Fruit fly (Drosophila melanogaster): ENCODE results near the gene CG31777.

CG31777 gene

DNA sequence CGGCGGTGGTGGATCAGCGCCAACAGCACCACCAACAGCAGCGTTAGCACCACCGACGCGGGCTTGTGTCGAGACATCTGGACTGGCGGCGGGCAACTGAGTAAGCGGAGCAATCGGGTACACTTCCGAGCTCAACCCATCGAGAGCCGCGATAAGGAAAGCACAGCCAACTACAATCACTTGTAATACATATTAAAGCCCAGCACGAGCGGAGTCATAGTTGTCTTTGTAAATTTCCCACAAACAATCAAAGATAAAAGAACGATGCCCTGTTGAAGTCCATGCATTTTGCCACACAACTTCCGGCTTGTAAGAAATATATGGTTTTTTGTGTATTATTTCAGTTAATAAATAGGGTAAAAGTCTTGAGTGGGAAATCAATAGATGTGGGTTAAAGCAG is at the start of gene CG31777:
Gene CG31777 (minus strand): TSS at position 101 of the 400 bp plus-strand sequence.
- no peak for TF ChIP-seq pan (optimal IDR thresholded peaks at IDR 0.05)
- TF ChIP-seq CG8478 (optimal IDR thresholded peaks at IDR 0.05) = no peak
- no peak for TF ChIP-seq psq (optimal IDR thresholded peaks at IDR 0.05)
- no peak for TF ChIP-seq usp (GFP tag; optimal IDR thresholded peaks at IDR 0.05)
- TF ChIP-seq EcR (GFP tag; optimal IDR thresholded peaks at IDR 0.05) = no peak
- no peak for TF ChIP-seq Dll (optimal IDR thresholded peaks at IDR 0.05)

DNA sequence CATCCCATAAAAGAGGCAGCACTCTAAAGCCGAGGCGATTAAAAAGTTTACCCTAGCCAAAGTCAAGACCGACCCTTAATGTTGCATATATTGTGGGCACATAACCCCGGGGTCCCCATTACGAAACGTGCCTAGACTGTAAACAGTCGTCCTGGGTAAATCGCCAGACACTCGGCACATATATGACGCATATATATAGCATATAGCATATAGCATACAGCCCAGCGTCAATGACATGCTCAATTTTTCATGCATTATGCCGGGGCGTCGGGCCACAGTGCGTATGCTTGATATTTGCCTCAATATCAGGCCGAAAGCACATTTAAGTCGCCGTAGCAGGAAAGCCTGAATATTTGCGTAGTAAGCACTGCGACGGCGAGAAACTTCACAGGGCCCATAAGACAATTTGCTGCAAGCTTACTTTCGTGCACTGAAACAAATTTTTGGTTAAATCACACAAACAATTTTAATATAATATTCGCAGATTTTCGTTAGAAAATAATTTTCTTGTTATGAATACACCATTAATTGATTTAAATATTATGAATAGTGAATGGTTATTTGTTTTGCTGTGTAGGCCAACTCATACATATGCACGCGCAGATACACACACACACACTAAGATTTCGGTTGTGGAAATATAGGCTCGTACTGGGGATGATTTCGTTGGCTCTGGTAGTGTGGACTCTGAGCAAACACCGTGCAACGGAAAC is 48.1 kb upstream of the CG31777 start:
- no peak for TF ChIP-seq usp (GFP tag; optimal IDR thresholded peaks at IDR 0.05)
- TF ChIP-seq CG8478 (optimal IDR thresholded peaks at IDR 0.05) = no peak
- no peak for TF ChIP-seq Dll (optimal IDR thresholded peaks at IDR 0.05)

- TF ChIP-seq pan (optimal IDR thresholded peaks at IDR 0.05) (no peak), usp (GFP tag; optimal IDR thresholded peaks at IDR 0.05) (no peak), EcR (GFP tag; optimal IDR thresholded peaks at IDR 0.05) (no peak), Dll (optimal IDR thresholded peaks at IDR 0.05) (no peak), CG8478 (optimal IDR thresholded peaks at IDR 0.05) (no peak), psq (optimal IDR thresholded peaks at IDR 0.05) (no peak)
Measured at dm6 chr2L:3748691-3749090, 41.8 kb upstream of the CG31777 start.

- no peak for TF ChIP-seq usp (GFP tag; optimal IDR thresholded peaks at IDR 0.05)
- no peak for TF ChIP-seq Dll (optimal IDR thresholded peaks at IDR 0.05)
- TF ChIP-seq EcR (GFP tag; optimal IDR thresholded peaks at IDR 0.05) = no peak
- no peak for TF ChIP-seq pan (optimal IDR thresholded peaks at IDR 0.05)
- TF ChIP-seq CG8478 (optimal IDR thresholded peaks at IDR 0.05) = no peak
- no peak for TF ChIP-seq psq (optimal IDR thresholded peaks at IDR 0.05)
Measured at dm6 chr2L:3740443-3740842, 33.6 kb upstream of the CG31777 start.

- TF ChIP-seq Dll (optimal IDR thresholded peaks at IDR 0.05) (no peak), usp (GFP tag; optimal IDR thresholded peaks at IDR 0.05) (no peak)
Measured at dm6 chr2L:3737682-3738081, 30.8 kb upstream of the CG31777 start.

dm6 chr2L:3737003-3737662 is 30.3 kb upstream of the CG31777 start:
- TF ChIP-seq psq (optimal IDR thresholded peaks at IDR 0.05) (no peak), EcR (GFP tag; optimal IDR thresholded peaks at IDR 0.05) (no peak), CG8478 (optimal IDR thresholded peaks at IDR 0.05) (no peak), pan (optimal IDR thresholded peaks at IDR 0.05) (no peak), Dll (optimal IDR thresholded peaks at IDR 0.05) (no peak), usp (GFP tag; optimal IDR thresholded peaks at IDR 0.05) (no peak)

DNA sequence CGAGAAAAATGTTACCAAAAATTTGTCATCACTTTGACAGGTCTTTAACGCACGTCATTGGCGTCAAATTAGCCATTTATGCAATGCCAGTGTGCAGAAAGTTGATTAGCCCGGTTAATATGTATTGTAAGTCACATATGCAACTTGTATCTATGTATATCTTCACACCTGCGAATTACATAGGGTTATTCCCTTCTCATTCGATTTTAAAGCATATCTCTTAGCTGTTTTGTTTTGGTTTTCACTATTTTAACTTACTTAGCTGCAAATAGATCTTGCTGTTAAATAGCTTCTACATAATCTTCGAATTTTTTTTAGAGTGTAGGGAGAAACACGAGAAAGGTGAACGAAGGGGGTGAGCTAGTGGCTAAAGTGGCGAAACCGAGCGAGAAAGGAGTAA is 24.2 kb upstream of the CG31777 start:
- TF ChIP-seq Dll (optimal IDR thresholded peaks at IDR 0.05) = no peak
- no peak for TF ChIP-seq psq (optimal IDR thresholded peaks at IDR 0.05)
- no peak for TF ChIP-seq usp (GFP tag; optimal IDR thresholded peaks at IDR 0.05)
- TF ChIP-seq CG8478 (optimal IDR thresholded peaks at IDR 0.05) = no peak
- TF ChIP-seq pan (optimal IDR thresholded peaks at IDR 0.05) = no peak
- no peak for TF ChIP-seq EcR (GFP tag; optimal IDR thresholded peaks at IDR 0.05)

DNA sequence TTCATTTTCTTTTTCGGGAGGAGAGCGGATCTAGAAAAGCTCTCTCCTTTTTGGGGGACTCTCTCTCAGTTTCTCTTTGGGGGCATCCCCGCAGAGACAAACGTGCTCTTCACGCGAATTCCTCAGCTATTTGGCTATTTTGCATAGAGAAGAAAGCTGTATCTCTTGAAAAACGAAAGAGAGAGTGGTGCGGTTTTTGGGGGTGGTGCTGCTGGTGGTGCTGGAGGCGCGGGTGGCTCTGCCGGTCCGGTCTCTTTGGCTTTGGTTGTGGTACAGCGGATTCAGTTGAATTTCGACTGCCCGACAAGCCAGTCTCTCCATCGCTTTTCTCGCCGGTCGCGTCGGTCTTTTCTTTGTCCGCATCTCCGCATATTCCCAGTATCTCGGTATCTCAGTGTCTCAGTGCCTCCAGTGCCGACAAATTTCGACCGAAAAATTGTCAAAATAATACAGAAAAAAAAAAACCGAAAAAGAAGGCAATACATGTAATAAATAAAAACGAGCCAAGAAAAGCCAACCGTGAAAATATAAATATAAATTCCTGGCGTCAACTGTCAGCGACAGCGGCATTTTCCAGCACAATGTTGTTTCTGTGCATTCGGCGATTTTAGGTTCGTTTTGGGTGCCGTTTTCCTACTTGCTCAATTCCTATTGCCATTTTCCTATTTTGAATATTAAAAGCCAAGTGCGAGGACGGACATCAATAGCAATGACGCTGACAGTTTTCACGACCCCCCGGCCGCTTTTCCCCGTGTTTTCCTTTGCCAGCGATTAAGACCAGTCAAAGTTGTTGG is 23.5 kb upstream of the CG31777 start, which contains the start of gene CG10019:
Gene CG10019 (plus strand): TSS at position 285 of the 794 bp plus-strand sequence.
- TF ChIP-seq Dll (optimal IDR thresholded peaks at IDR 0.05) = peak; percentile 70
- no peak for TF ChIP-seq psq (optimal IDR thresholded peaks at IDR 0.05)

DNA sequence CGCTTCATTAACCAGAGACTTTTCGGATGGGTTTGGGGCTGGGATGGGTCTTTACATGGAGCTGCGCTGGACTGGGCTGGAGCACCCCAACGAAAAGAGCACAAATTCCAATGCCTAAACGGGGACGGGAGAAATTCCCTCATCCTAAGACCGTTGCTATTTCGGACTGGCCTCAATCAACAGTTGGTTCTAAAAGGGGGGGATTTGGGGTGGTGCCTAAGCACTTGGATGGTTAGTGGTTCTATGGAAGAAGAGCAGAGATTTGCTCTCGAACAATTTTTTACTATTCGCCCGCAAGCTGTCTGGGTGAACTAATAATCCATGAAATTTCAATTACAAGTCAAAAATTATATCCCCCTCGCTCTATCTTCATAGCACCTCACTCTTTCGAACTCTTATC is 22.8 kb upstream of the CG31777 start:
- TF ChIP-seq usp (GFP tag; optimal IDR thresholded peaks at IDR 0.05) (no peak), psq (optimal IDR thresholded peaks at IDR 0.05) (no peak), CG8478 (optimal IDR thresholded peaks at IDR 0.05) (no peak), EcR (GFP tag; optimal IDR thresholded peaks at IDR 0.05) (no peak), Dll (optimal IDR thresholded peaks at IDR 0.05) (no peak), pan (optimal IDR thresholded peaks at IDR 0.05) (no peak)

dm6 chr2L:3719414-3719959 is 12.6 kb upstream of the CG31777 start:
- TF ChIP-seq psq (optimal IDR thresholded peaks at IDR 0.05) (no peak), EcR (GFP tag; optimal IDR thresholded peaks at IDR 0.05) (no peak), usp (GFP tag; optimal IDR thresholded peaks at IDR 0.05) (no peak), pan (optimal IDR thresholded peaks at IDR 0.05) (no peak), CG8478 (optimal IDR thresholded peaks at IDR 0.05) (no peak), Dll (optimal IDR thresholded peaks at IDR 0.05) (no peak)

dm6 chr2L:3717673-3718235 is 10.9 kb upstream of the CG31777 start, which contains the start of the genes lectin-24A and Shaw:
Gene lectin-24A, minus strand, starts transcription at chr2L:3717773.
Gene Shaw, plus strand, starts transcription at chr2L:3718185.
- TF ChIP-seq usp (GFP tag; optimal IDR thresholded peaks at IDR 0.05) (no peak), EcR (GFP tag; optimal IDR thresholded peaks at IDR 0.05) (no peak), psq (optimal IDR thresholded peaks at IDR 0.05) (no peak), CG8478 (optimal IDR thresholded peaks at IDR 0.05) (no peak), Dll (optimal IDR thresholded peaks at IDR 0.05) (no peak), pan (optimal IDR thresholded peaks at IDR 0.05) (no peak)

Measured in whole organism.